Fruit fly (Drosophila melanogaster) whole organism, embryonic: ENCODE data around the gene CG7332.

ENCODE experiments used
- Abd-B ChIP-seq: fragments of 200-800 bp; sonication (Bioruptor generic); optimal IDR thresholded peaks from 2 replicates; lab custom pipeline; 2018; ENCODE audit warnings: missing biosample characterization, mild to moderate bottlenecking, missing genetic modification characterization, moderate library complexity
- Bgb ChIP-seq: fragments of 200-800 bp; sonication (Bioruptor generic); IDR thresholded peaks from 2 replicates; pipeline ENCODE4 v1.3.6; 2022; ENCODE audit warnings: missing biosample characterization, missing genetic modification characterization; ENCODE audit not compliant: partially characterized antibody
- CG10543 ChIP-seq: fragments of 200-800 bp; sonication (Bioruptor generic); optimal IDR thresholded peaks from 3 replicates; lab custom pipeline; 2017; ENCODE audit warnings: missing biosample characterization, mild to moderate bottlenecking, missing genetic modification characterization, moderate library complexity
- CG11560 ChIP-seq: fragments of 200-800 bp; sonication (Bioruptor generic); IDR thresholded peaks from 3 replicates; pipeline ENCODE4 v1.3.6; 2022; ENCODE audit warnings: missing biosample characterization, missing genetic modification characterization
- CG12236 ChIP-seq: fragments of 200-800 bp; sonication (Bioruptor generic); optimal IDR thresholded peaks from 2 replicates; lab custom pipeline; 2016; ENCODE audit warnings: missing biosample characterization, missing genetic modification characterization
- CG1233 ChIP-seq: fragments of 200-800 bp; sonication (Bioruptor generic); optimal IDR thresholded peaks from 4 replicates; lab custom pipeline; 2018; ENCODE audit warnings: missing biosample characterization, mild to moderate bottlenecking, missing genetic modification characterization
- CG13287 ChIP-seq: fragments of 200-800 bp; sonication (Bioruptor generic); IDR thresholded peaks from 2 replicates; pipeline ENCODE4 v1.3.6; 2022; ENCODE audit warnings: missing biosample characterization, missing genetic modification characterization; ENCODE audit not compliant: partially characterized antibody
- CG14860 ChIP-seq: fragments of 200-800 bp; sonication (Bioruptor generic); IDR thresholded peaks from 3 replicates; pipeline ENCODE4 v1.3.6; 2022; ENCODE audit warnings: missing biosample characterization, missing genetic modification characterization; ENCODE audit not compliant: partially characterized antibody
- CG15514 ChIP-seq: fragments of 200-800 bp; sonication (Bioruptor generic); optimal IDR thresholded peaks from 3 replicates; lab custom pipeline; 2017; ENCODE audit warnings: missing biosample characterization, missing genetic modification characterization, mild to moderate bottlenecking, moderate library complexity, missing genetic modification reagents
- CG15601 ChIP-seq: fragments of 200-800 bp; sonication (Bioruptor generic); optimal IDR thresholded peaks from 3 replicates; lab custom pipeline; 2019; ENCODE audit warnings: missing biosample characterization, mild to moderate bottlenecking, missing genetic modification characterization, moderate library complexity
- CG16813 ChIP-seq: fragments of 200-800 bp; sonication (Bioruptor generic); IDR thresholded peaks from 3 replicates; pipeline ENCODE4 v1.3.6; 2022; ENCODE audit warnings: missing biosample characterization, missing genetic modification characterization; ENCODE audit not compliant: partially characterized antibody
- CG17359 ChIP-seq: fragments of 200-800 bp; sonication (Bioruptor generic); optimal IDR thresholded peaks from 3 replicates; lab custom pipeline; 2018; ENCODE audit warnings: missing biosample characterization, mild to moderate bottlenecking, missing genetic modification characterization, moderate library complexity
- CG2129 ChIP-seq: fragments of 200-800 bp; sonication (Bioruptor generic); IDR thresholded peaks from 2 replicates; pipeline ENCODE4 v1.3.6; 2022; ENCODE audit warnings: missing biosample characterization, missing genetic modification characterization; ENCODE audit not compliant: partially characterized antibody
- CG2712 ChIP-seq: fragments of 200-800 bp; optimal IDR thresholded peaks from 3 replicates; lab custom pipeline; 2019; ENCODE audit warnings: missing biosample characterization, mild to moderate bottlenecking, missing genetic modification characterization, moderate library complexity
- CG3163 ChIP-seq: fragments of 200-800 bp; sonication (Bioruptor generic); optimal IDR thresholded peaks from 3 replicates; lab custom pipeline; 2016; ENCODE audit warnings: missing biosample characterization, missing genetic modification characterization
- CG33213 ChIP-seq: fragments of 200-800 bp; sonication (Bioruptor generic); optimal IDR thresholded peaks from 3 replicates; lab custom pipeline; 2016; ENCODE audit warnings: missing biosample characterization, missing genetic modification characterization
- CG34376 ChIP-seq: fragments of 200-800 bp; sonication (Bioruptor generic); optimal IDR thresholded peaks from 2 replicates; lab custom pipeline; 2018; ENCODE audit warnings: missing biosample characterization, mild to moderate bottlenecking, missing genetic modification characterization
- CG34422 ChIP-seq: fragments of 200-800 bp; sonication (Bioruptor generic); IDR thresholded peaks from 3 replicates; pipeline ENCODE4 v1.3.6; 2022; ENCODE audit warnings: missing biosample characterization, missing genetic modification characterization
- CG3847 ChIP-seq: fragments of 200-800 bp; sonication (Bioruptor generic); IDR thresholded peaks from 2 replicates; pipeline ENCODE4 v1.3.6; 2022; ENCODE audit warnings: missing biosample characterization, missing genetic modification characterization
- CG3995 ChIP-seq: fragments of 200-800 bp; sonication (Bioruptor generic); optimal IDR thresholded peaks from 3 replicates; lab custom pipeline; 2016; ENCODE audit warnings: missing biosample characterization, missing genetic modification characterization
- CG4360 ChIP-seq: fragments of 200-800 bp; sonication (Bioruptor generic); IDR thresholded peaks from 2 replicates; pipeline ENCODE4 v1.3.6; 2022; ENCODE audit warnings: missing biosample characterization, missing genetic modification characterization
- CG4617 ChIP-seq: fragments of 200-800 bp; sonication (Bioruptor generic); optimal IDR thresholded peaks from 3 replicates; lab custom pipeline; 2016; ENCODE audit warnings: missing biosample characterization, missing genetic modification characterization, borderline replicate concordance
- CG5245 ChIP-seq: fragments of 200-800 bp; sonication (Bioruptor generic); optimal IDR thresholded peaks from 3 replicates; lab custom pipeline; 2016; ENCODE audit warnings: missing biosample characterization, missing genetic modification characterization
- CG6791 ChIP-seq: fragments of 200-800 bp; sonication (Bioruptor generic); IDR thresholded peaks from 3 replicates; pipeline ENCODE4 v1.3.6; 2022; ENCODE audit warnings: missing biosample characterization, missing genetic modification characterization; ENCODE audit not compliant: partially characterized antibody
- CG6854 ChIP-seq: fragments of 200-800 bp; sonication (Bioruptor generic); optimal IDR thresholded peaks from 3 replicates; lab custom pipeline; 2017; ENCODE audit warnings: missing biosample characterization, mild to moderate bottlenecking, missing genetic modification characterization
- CG8478 ChIP-seq: fragments of >200 bp; optimal IDR thresholded peaks from 2 replicates; lab custom pipeline; 2018
- CG9817 ChIP-seq: fragments of 200-800 bp; sonication (Bioruptor generic); optimal IDR thresholded peaks from 2 replicates; lab custom pipeline; 2018; ENCODE audit warnings: missing biosample characterization, mild to moderate bottlenecking, missing genetic modification characterization, moderate library complexity
- Doc3 ChIP-seq: fragments of 200-800 bp; sonication (Bioruptor generic); IDR thresholded peaks from 3 replicates; pipeline ENCODE4 v1.3.6; 2022; ENCODE audit warnings: missing biosample characterization, missing genetic modification characterization; ENCODE audit not compliant: partially characterized antibody
- Fer1 ChIP-seq: fragments of 200-800 bp; sonication (Bioruptor generic); optimal IDR thresholded peaks from 2 replicates; lab custom pipeline; 2017; ENCODE audit warnings: missing biosample characterization, mild to moderate bottlenecking, missing genetic modification characterization
- Max ChIP-seq: fragments of 200-800 bp; sonication (Bioruptor generic); optimal IDR thresholded peaks from 2 replicates; lab custom pipeline; 2016; ENCODE audit warnings: missing biosample characterization, mild to moderate bottlenecking, missing genetic modification characterization
- Med ChIP-seq: fragments of 200-800 bp; sonication (Bioruptor generic); peaks from one replicate; lab custom pipeline; 2016; ENCODE audit warnings: missing biosample characterization, missing genetic modification characterization, mild to moderate bottlenecking, inconsistent platforms, moderate library complexity
- Spps ChIP-seq: fragments of 200-800 bp; sonication (Bioruptor generic); optimal IDR thresholded peaks from 2 replicates; lab custom pipeline; 2018; ENCODE audit warnings: missing biosample characterization, mild to moderate bottlenecking, missing genetic modification characterization
- Sry-δ ChIP-seq: fragments of 200-800 bp; sonication (Bioruptor generic); optimal IDR thresholded peaks from 2 replicates; lab custom pipeline; 2016; ENCODE audit warnings: missing biosample characterization, missing genetic modification characterization
- bbx ChIP-seq: fragments of 200-800 bp; sonication (Bioruptor generic); IDR thresholded peaks from 2 replicates; pipeline ENCODE4 v1.3.6; 2022; ENCODE audit warnings: missing biosample characterization, missing genetic modification characterization; ENCODE audit not compliant: partially characterized antibody
- bsh ChIP-seq, 2 experiments: fragments of 200-800 bp; sonication (Bioruptor generic); optimal IDR thresholded peaks; 2 replicates each; lab custom pipeline; 2017 to 2018; ENCODE audit warnings: mild to moderate bottlenecking in 2 of 2, missing biosample characterization in 2 of 2, missing genetic modification characterization in 2 of 2, moderate library complexity in 1 of 2
- cad ChIP-seq: fragments of >200 bp; optimal IDR thresholded peaks from 2 replicates; lab custom pipeline; 2017; ENCODE audit warnings: missing biosample characterization, missing genetic modification characterization
- caup ChIP-seq: fragments of 200-800 bp; sonication (Bioruptor generic); optimal IDR thresholded peaks from 3 replicates; lab custom pipeline; 2017; ENCODE audit warnings: missing biosample characterization, mild to moderate bottlenecking, missing genetic modification characterization, moderate library complexity; ENCODE audit not compliant: severe bottlenecking
- gfzf ChIP-seq: fragments of 200-800 bp; sonication (Bioruptor generic); optimal IDR thresholded peaks from 2 replicates; lab custom pipeline; 2016; ENCODE audit warnings: missing biosample characterization, mild to moderate bottlenecking, missing genetic modification characterization, moderate library complexity
- hb ChIP-seq: fragments of 200-800 bp; sonication (Bioruptor generic); IDR thresholded peaks from 3 replicates; pipeline ENCODE4 v1.3.6; 2022; ENCODE audit warnings: missing biosample characterization, missing genetic modification characterization; ENCODE audit not compliant: partially characterized antibody
- hbn ChIP-seq: fragments of 200-800 bp; sonication (Bioruptor generic); IDR thresholded peaks from 2 replicates; pipeline ENCODE4 v1.3.6; 2022; ENCODE audit warnings: missing biosample characterization, missing genetic modification characterization; ENCODE audit not compliant: partially characterized antibody
- hkb ChIP-seq, 2 experiments: fragments of 200-800 bp in 1 of 2; fragments of >200 bp in 1 of 2; sonication (Bioruptor generic) in 1 of 2; IDR thresholded peaks in 1 of 2; optimal IDR thresholded peaks in 1 of 2; 2 replicates each; pipeline versions ENCODE4 v1.3.6 to Lab custom; 2017 to 2022; ENCODE audit warnings: missing biosample characterization in 1 of 2, missing genetic modification characterization in 1 of 2
- jumu ChIP-seq: fragments of 200-800 bp; sonication (Bioruptor generic); optimal IDR thresholded peaks from 3 replicates; lab custom pipeline; 2016; ENCODE audit warnings: missing biosample characterization, missing genetic modification characterization
- mld ChIP-seq: fragments of 200-800 bp; sonication (Bioruptor generic); IDR thresholded peaks from 3 replicates; pipeline ENCODE4 v1.3.6; 2022; ENCODE audit warnings: missing biosample characterization, missing genetic modification characterization; ENCODE audit not compliant: partially characterized antibody
- sens ChIP-seq: fragments of 200-800 bp; sonication (Bioruptor generic); peaks from one replicate; lab custom pipeline; 2016; ENCODE audit warnings: missing biosample characterization, missing genetic modification characterization
- unc-4 ChIP-seq: fragments of 200-800 bp; sonication (Bioruptor generic); IDR thresholded peaks from 2 replicates; pipeline ENCODE4 v1.3.6; 2022; ENCODE audit warnings: missing biosample characterization, missing genetic modification characterization; ENCODE audit not compliant: partially characterized antibody
- wor ChIP-seq: fragments of 200-800 bp; sonication (Bioruptor generic); IDR thresholded peaks from 2 replicates; pipeline ENCODE4 v1.3.6; 2022; ENCODE audit warnings: missing biosample characterization, missing genetic modification characterization
- zen2 ChIP-seq: fragments of 200-800 bp; sonication (Bioruptor generic); IDR thresholded peaks from 3 replicates; pipeline ENCODE4 v1.3.6; 2022; ENCODE audit warnings: missing biosample characterization, missing genetic modification characterization; ENCODE audit not compliant: partially characterized antibody

CG7332 gene

dm6 chrX:18863748-18864482 is 20.4 kb upstream of the CG7332 start, which contains the start of the genes CG7326 and Dora (continued):
- TF ChIP-seq CG15601 (tag; lab: Kevin White, UChicago): peak; percentile 1
- no peak for TF ChIP-seq wor (GFP tag; lab: Robert Waterston, UW)
- peak; percentile 21 for TF ChIP-seq CG6854 (GFP tag; lab: Kevin White, UChicago)
- peak; percentile 93 for TF ChIP-seq bbx (GFP tag; lab: Robert Waterston, UW)
- no peak for TF ChIP-seq hkb (optimal IDR thresholded peaks at IDR 0.05; lab: Kevin White, UChicago)
- no peak for TF ChIP-seq hkb (GFP tag; IDR thresholded peaks at IDR 0.05; lab: Robert Waterston, UW)
- TF ChIP-seq CG13287 (GFP tag; lab: Robert Waterston, UW): peak; percentile 96
- peak; percentile 90 for TF ChIP-seq CG14860
- peak; percentile 91 for TF ChIP-seq hbn (GFP tag; lab: Robert Waterston, UW)
- TF ChIP-seq Max (GFP tag; lab: Kevin White, UChicago): peak; percentile 26
- TF ChIP-seq CG10543 (GFP tag; lab: Kevin White, UChicago): peak; percentile 42
- peak; percentile 68; the same call in 1 of the 2 replicates for TF ChIP-seq CG2129
- TF ChIP-seq CG9817 (tag; lab: Kevin White, UChicago): no peak
- TF ChIP-seq CG34376 (GFP tag; lab: Kevin White, UChicago): peak; percentile 44
- peak; percentile 89 for TF ChIP-seq CG4360 (GFP tag; lab: Robert Waterston, UW)
- TF ChIP-seq Abd-B: no peak
- peak; percentile 75 for TF ChIP-seq Doc3 (GFP tag; lab: Robert Waterston, UW)
- no peak for TF ChIP-seq CG12236 (GFP tag; lab: Kevin White, UChicago)
- peak; percentile 87 for TF ChIP-seq hb (GFP tag; lab: Robert Waterston, UW)
- TF ChIP-seq CG1233 (GFP tag; lab: Kevin White, UChicago): no peak
- TF ChIP-seq CG33213: peak; percentile 64
- peak; percentile 96 for TF ChIP-seq Bgb (GFP tag; lab: Robert Waterston, UW)
- TF ChIP-seq CG34422 (GFP tag; lab: Robert Waterston, UW): peak; percentile 67; the same call in 1 of the 3 replicates
- TF ChIP-seq cad (GFP tag; lab: Kevin White, UChicago): no peak
- TF ChIP-seq sens (GFP tag; lab: Kevin White, UChicago): peak; percentile 37
- TF ChIP-seq CG11560 (tag; lab: Robert Waterston, UW): peak; percentile 99
- TF ChIP-seq CG8478 (lab: Kevin White, UChicago): peak; percentile 92
- TF ChIP-seq mld (GFP tag; lab: Robert Waterston, UW): peak; percentile 89
- peak; percentile 92 for TF ChIP-seq unc-4 (GFP tag; lab: Robert Waterston, UW)
- TF ChIP-seq Med (GFP tag; lab: Kevin White, UChicago): peak; percentile 64
- TF ChIP-seq CG3847 (GFP tag; lab: Robert Waterston, UW): 0 out of 2 replicates have a peak, but pooled peaks have one; percentile 38
- peak; percentile 20 for TF ChIP-seq CG3163 (GFP tag; lab: Kevin White, UChicago)
- TF ChIP-seq CG16813 (GFP tag; lab: Robert Waterston, UW): peak; percentile 90
- peak; percentile 29 for TF ChIP-seq Fer1
- peak; percentile 54 for TF ChIP-seq CG4617 (GFP tag; lab: Kevin White, UChicago)
- peak; percentile 42 for TF ChIP-seq CG3995 (GFP tag; lab: Kevin White, UChicago)
- TF ChIP-seq CG2712 (tag; lab: Kevin White, UChicago): peak; percentile 63
- no peak for TF ChIP-seq CG5245 (GFP tag; lab: Kevin White, UChicago)
- no peak for TF ChIP-seq CG17359
- peak; percentile 94 for TF ChIP-seq CG6791
- peak; percentile 23 for TF ChIP-seq jumu (GFP tag; lab: Kevin White, UChicago)
- no peak for TF ChIP-seq caup
- peak; percentile 92 for TF ChIP-seq Sry-δ (GFP tag; lab: Kevin White, UChicago)
- TF ChIP-seq CG15514 (GFP tag; lab: Kevin White, UChicago): peak; percentile 82
- peak; percentile 90 for TF ChIP-seq gfzf (GFP tag; lab: Kevin White, UChicago)
- no peak for TF ChIP-seq bsh (GFP tag; optimal IDR thresholded peaks at IDR 0.05; lab: Kevin White, UChicago)
- TF ChIP-seq zen2 (GFP tag; lab: Robert Waterston, UW): peak; percentile 96
- TF ChIP-seq Spps: no peak
